Fruit fly (Drosophila melanogaster) whole organism, embryonic: ENCODE measurements around the gene Rsph1.

Experiments
- B-H2 ChIP-seq: fragments of 200-800 bp; sonication (Bioruptor generic); optimal IDR thresholded peaks from 2 replicates; lab custom pipeline; 2018; ENCODE audit warnings: missing biosample characterization, mild to moderate bottlenecking, missing genetic modification characterization
- Bdp1 ChIP-seq: fragments of 200-800 bp; sonication (Bioruptor generic); optimal IDR thresholded peaks from 3 replicates; lab custom pipeline; 2016; ENCODE audit warnings: missing biosample characterization, missing genetic modification characterization
- Blimp-1 ChIP-seq: fragments of 200-800 bp; sonication (Bioruptor generic); optimal IDR thresholded peaks from 3 replicates; lab custom pipeline; 2018; ENCODE audit warnings: missing biosample characterization, missing genetic modification characterization, mild to moderate bottlenecking, moderate library complexity, missing genetic modification reagents
- CG10366 ChIP-seq: fragments of 200-800 bp; sonication (Bioruptor generic); IDR thresholded peaks from 2 replicates; pipeline ENCODE4 v1.3.6; 2022; ENCODE audit warnings: missing biosample characterization, missing genetic modification characterization
- CG10565 ChIP-seq: fragments of 200-800 bp; sonication (Bioruptor generic); optimal IDR thresholded peaks from 3 replicates; lab custom pipeline; 2016; ENCODE audit warnings: missing biosample characterization, mild to moderate bottlenecking, missing genetic modification characterization
- CG12219 ChIP-seq: fragments of 200-800 bp; sonication (Bioruptor generic); optimal IDR thresholded peaks from 3 replicates; lab custom pipeline; 2018; ENCODE audit warnings: missing biosample characterization, mild to moderate bottlenecking, missing genetic modification characterization
- CG13894 ChIP-seq: fragments of 200-800 bp; sonication (Bioruptor generic); optimal IDR thresholded peaks from 3 replicates; lab custom pipeline; 2018; ENCODE audit warnings: missing biosample characterization, mild to moderate bottlenecking, missing genetic modification characterization, moderate library complexity
- CG18011 ChIP-seq: fragments of 200-800 bp; sonication (Bioruptor generic); optimal IDR thresholded peaks from 2 replicates; lab custom pipeline; 2017; ENCODE audit warnings: missing biosample characterization, missing genetic modification characterization, mild to moderate bottlenecking, moderate library complexity, missing genotype
- CG31365 ChIP-seq: fragments of 200-800 bp; sonication (Bioruptor generic); optimal IDR thresholded peaks from 2 replicates; lab custom pipeline; 2018; ENCODE audit warnings: missing biosample characterization, mild to moderate bottlenecking, missing genetic modification characterization
- CG3281 ChIP-seq: fragments of 200-800 bp; sonication (Bioruptor generic); optimal IDR thresholded peaks from 3 replicates; lab custom pipeline; 2017; ENCODE audit warnings: missing biosample characterization, mild to moderate bottlenecking, missing genetic modification characterization
- CG34376 ChIP-seq: fragments of 200-800 bp; sonication (Bioruptor generic); optimal IDR thresholded peaks from 2 replicates; lab custom pipeline; 2018; ENCODE audit warnings: missing biosample characterization, mild to moderate bottlenecking, missing genetic modification characterization
- CG4328 ChIP-seq: fragments of 200-800 bp; sonication (Bioruptor generic); optimal IDR thresholded peaks from 3 replicates; lab custom pipeline; 2017; ENCODE audit warnings: missing biosample characterization, missing genetic modification reagents, missing genetic modification characterization
- CG4360 ChIP-seq: fragments of 200-800 bp; sonication (Bioruptor generic); IDR thresholded peaks from 2 replicates; pipeline ENCODE4 v1.3.6; 2022; ENCODE audit warnings: missing biosample characterization, missing genetic modification characterization
- CG4404 ChIP-seq: fragments of 200-800 bp; sonication (Bioruptor generic); IDR thresholded peaks from 2 replicates; pipeline ENCODE4 v1.3.6; 2022; ENCODE audit warnings: missing biosample characterization, missing genetic modification characterization
- CG5180 ChIP-seq: fragments of 200-800 bp; sonication (Bioruptor generic); optimal IDR thresholded peaks from 3 replicates; lab custom pipeline; 2017; ENCODE audit warnings: missing biosample characterization, missing genetic modification characterization, mild to moderate bottlenecking, moderate library complexity, missing genetic modification reagents
- CG6175 ChIP-seq: fragments of 200-800 bp; sonication (Bioruptor generic); IDR thresholded peaks from 3 replicates; pipeline ENCODE4 v1.3.6; 2022; ENCODE audit warnings: missing biosample characterization, missing genetic modification characterization
- CG7357 ChIP-seq: fragments of 200-800 bp; sonication (Bioruptor generic); IDR thresholded peaks from 3 replicates; pipeline ENCODE4 v1.3.6; 2022; ENCODE audit warnings: missing biosample characterization, missing genetic modification characterization
- CG7839 ChIP-seq: fragments of 200-800 bp; sonication (Bioruptor generic); optimal IDR thresholded peaks from 3 replicates; lab custom pipeline; 2018; ENCODE audit warnings: missing biosample characterization, mild to moderate bottlenecking, missing genetic modification characterization, moderate library complexity
- CG9727 ChIP-seq: fragments of 200-800 bp; sonication (Bioruptor generic); optimal IDR thresholded peaks from 3 replicates; lab custom pipeline; 2017; ENCODE audit warnings: missing biosample characterization, mild to moderate bottlenecking, missing genetic modification characterization
- CG9876 ChIP-seq: fragments of 200-800 bp; sonication (Bioruptor generic); optimal IDR thresholded peaks from 2 replicates; lab custom pipeline; 2016; ENCODE audit warnings: missing biosample characterization, missing genetic modification characterization
- CG9932 ChIP-seq: fragments of 200-800 bp; sonication (Bioruptor generic); IDR thresholded peaks from 2 replicates; pipeline ENCODE4 v1.3.6; 2022; ENCODE audit warnings: missing biosample characterization, missing genetic modification characterization
- CoRest ChIP-seq: fragments of 200-800 bp; sonication (Bioruptor generic); optimal IDR thresholded peaks from 3 replicates; lab custom pipeline; 2018; ENCODE audit warnings: missing biosample characterization, mild to moderate bottlenecking, missing genetic modification characterization, moderate library complexity
- Doc3 ChIP-seq: fragments of 200-800 bp; sonication (Bioruptor generic); IDR thresholded peaks from 3 replicates; pipeline ENCODE4 v1.3.6; 2022; ENCODE audit warnings: missing biosample characterization, missing genetic modification characterization; ENCODE audit not compliant: partially characterized antibody
- E2f1 ChIP-seq: fragments of 200-800 bp; sonication (Bioruptor generic); IDR thresholded peaks from 2 replicates; pipeline ENCODE4 v1.3.6; 2022; ENCODE audit warnings: missing biosample characterization, missing genetic modification characterization
- HLH54F ChIP-seq: fragments of 200-800 bp; sonication (Bioruptor generic); optimal IDR thresholded peaks from 3 replicates; lab custom pipeline; 2016; ENCODE audit warnings: missing biosample characterization, missing genetic modification characterization
- Hmr ChIP-seq: fragments of 200-800 bp; sonication (Bioruptor generic); optimal IDR thresholded peaks from 3 replicates; lab custom pipeline; 2017; ENCODE audit warnings: mild to moderate bottlenecking, missing biosample characterization, missing genetic modification reagents, missing genetic modification characterization
- Mrtf ChIP-seq: fragments of 200-800 bp; sonication (Bioruptor generic); IDR thresholded peaks from 3 replicates; pipeline ENCODE4 v1.3.6; 2022; ENCODE audit warnings: missing biosample characterization, missing genetic modification characterization
- Optix ChIP-seq: fragments of 200-800 bp; sonication (Bioruptor generic); IDR thresholded peaks from 3 replicates; pipeline ENCODE4 v1.3.6; 2022; ENCODE audit warnings: missing biosample characterization, missing genetic modification characterization
- Sox102F ChIP-seq: fragments of 200-800 bp; sonication (Bioruptor generic); optimal IDR thresholded peaks from 2 replicates; lab custom pipeline; 2018; ENCODE audit warnings: missing biosample characterization, mild to moderate bottlenecking, missing genetic modification characterization, moderate library complexity
- Trl ChIP-seq, 3 experiments: fragments of >200 bp in 2 of 3; fragments of 200-800 bp in 1 of 3; sonication (Bioruptor generic) in 1 of 3; optimal IDR thresholded peaks; 2 replicates in 1 of 3; 3 replicates in 2 of 3; lab custom pipeline; 2016 to 2017; ENCODE audit warnings: missing biosample characterization in 1 of 3, missing genetic modification characterization in 1 of 3
- Xrp1 ChIP-seq: fragments of 200-800 bp; sonication (Bioruptor generic); IDR thresholded peaks from 2 replicates; pipeline ENCODE4 v1.3.6; 2022; ENCODE audit warnings: missing biosample characterization, missing genetic modification characterization
- aop ChIP-seq: fragments of 200-800 bp; sonication (Bioruptor generic); IDR thresholded peaks from 2 replicates; pipeline ENCODE4 v1.3.6; 2022; ENCODE audit warnings: missing biosample characterization, missing genetic modification characterization
- bsh ChIP-seq, 2 experiments: fragments of 200-800 bp; sonication (Bioruptor generic); optimal IDR thresholded peaks; 2 replicates each; lab custom pipeline; 2017 to 2018; ENCODE audit warnings: mild to moderate bottlenecking in 2 of 2, missing biosample characterization in 2 of 2, missing genetic modification characterization in 2 of 2, moderate library complexity in 1 of 2
- fd96Cb ChIP-seq: fragments of 200-800 bp; sonication (Bioruptor generic); optimal IDR thresholded peaks from 2 replicates; lab custom pipeline; 2018; ENCODE audit warnings: missing biosample characterization, mild to moderate bottlenecking, missing genetic modification characterization, moderate library complexity
- gce ChIP-seq: fragments of 200-800 bp; sonication (Bioruptor generic); IDR thresholded peaks from 3 replicates; pipeline ENCODE4 v1.3.6; 2022; ENCODE audit warnings: missing biosample characterization, missing genetic modification characterization
- hth ChIP-seq: fragments of >200 bp; optimal IDR thresholded peaks from 2 replicates; lab custom pipeline; 2017; ENCODE audit warnings: inconsistent platforms
- jumu ChIP-seq: fragments of 200-800 bp; sonication (Bioruptor generic); optimal IDR thresholded peaks from 3 replicates; lab custom pipeline; 2016; ENCODE audit warnings: missing biosample characterization, missing genetic modification characterization
- klu ChIP-seq: fragments of 200-800 bp; sonication (Bioruptor generic); IDR thresholded peaks from 2 replicates; pipeline ENCODE4 v1.3.6; 2022; ENCODE audit warnings: missing biosample characterization, missing genetic modification characterization
- lab ChIP-seq: fragments of 200-800 bp; sonication (Bioruptor generic); optimal IDR thresholded peaks from 3 replicates; lab custom pipeline; 2017; ENCODE audit warnings: missing biosample characterization, missing genetic modification characterization, mild to moderate bottlenecking, moderate library complexity, missing genetic modification reagents
- maf-S ChIP-seq: fragments of 200-800 bp; sonication (Bioruptor generic); optimal IDR thresholded peaks from 2 replicates; lab custom pipeline; 2016; ENCODE audit warnings: missing biosample characterization, missing genetic modification characterization
- mirr ChIP-seq: fragments of 200-800 bp; sonication (Bioruptor generic); optimal IDR thresholded peaks from 3 replicates; lab custom pipeline; 2018; ENCODE audit warnings: missing biosample characterization, mild to moderate bottlenecking, missing genetic modification characterization
- nmo ChIP-seq: fragments of 200-800 bp; sonication (Bioruptor generic); optimal IDR thresholded peaks from 2 replicates; lab custom pipeline; 2018; ENCODE audit warnings: missing biosample characterization, mild to moderate bottlenecking, missing genetic modification characterization, moderate library complexity
- nom ChIP-seq: fragments of 200-800 bp; sonication (Bioruptor generic); optimal IDR thresholded peaks from 2 replicates; lab custom pipeline; 2017; ENCODE audit warnings: missing biosample characterization, missing genetic modification characterization, mild to moderate bottlenecking, moderate library complexity, missing genetic modification reagents
- pan ChIP-seq, 4 experiments: fragments of >200 bp in 3 of 4; fragments of 200-800 bp in 1 of 4; sonication (Bioruptor generic) in 1 of 4; optimal IDR thresholded peaks in 3 of 4; IDR thresholded peaks in 1 of 4; 2 replicates each; pipeline versions ENCODE4 v1.3.6 to Lab custom; 2017 to 2022; ENCODE audit warnings: missing biosample characterization in 2 of 4, missing genetic modification characterization in 2 of 4, mixed read lengths in 1 of 4
- shn ChIP-seq: fragments of 200-800 bp; sonication (Bioruptor generic); optimal IDR thresholded peaks from 3 replicates; lab custom pipeline; 2016; ENCODE audit warnings: missing biosample characterization, missing genetic modification characterization
- slp2 ChIP-seq: fragments of 200-800 bp; sonication (Bioruptor generic); optimal IDR thresholded peaks from 2 replicates; lab custom pipeline; 2016; ENCODE audit warnings: missing biosample characterization, missing genetic modification characterization
- tgo ChIP-seq: fragments of 200-800 bp; sonication (Bioruptor generic); IDR thresholded peaks from 3 replicates; pipeline ENCODE4 v1.3.6; 2022; ENCODE audit warnings: missing biosample characterization, missing genetic modification characterization
- twi ChIP-seq: fragments of 200-800 bp; optimal IDR thresholded peaks from 2 replicates; lab custom pipeline; 2019; ENCODE audit warnings: missing biosample characterization, mild to moderate bottlenecking, missing genetic modification characterization, moderate library complexity
- vvl ChIP-seq: fragments of 200-800 bp; sonication (Bioruptor generic); IDR thresholded peaks from 2 replicates; pipeline ENCODE4 v1.3.6; 2022; ENCODE audit warnings: missing biosample characterization, missing genetic modification characterization
- wdn ChIP-seq: fragments of 200-800 bp; sonication (Bioruptor generic); IDR thresholded peaks from 2 replicates; pipeline ENCODE4 v1.3.6; 2022; ENCODE audit warnings: missing biosample characterization, missing genetic modification characterization
- wor ChIP-seq: fragments of 200-800 bp; sonication (Bioruptor generic); IDR thresholded peaks from 2 replicates; pipeline ENCODE4 v1.3.6; 2022; ENCODE audit warnings: missing biosample characterization, missing genetic modification characterization

Rsph1 gene

DNA sequence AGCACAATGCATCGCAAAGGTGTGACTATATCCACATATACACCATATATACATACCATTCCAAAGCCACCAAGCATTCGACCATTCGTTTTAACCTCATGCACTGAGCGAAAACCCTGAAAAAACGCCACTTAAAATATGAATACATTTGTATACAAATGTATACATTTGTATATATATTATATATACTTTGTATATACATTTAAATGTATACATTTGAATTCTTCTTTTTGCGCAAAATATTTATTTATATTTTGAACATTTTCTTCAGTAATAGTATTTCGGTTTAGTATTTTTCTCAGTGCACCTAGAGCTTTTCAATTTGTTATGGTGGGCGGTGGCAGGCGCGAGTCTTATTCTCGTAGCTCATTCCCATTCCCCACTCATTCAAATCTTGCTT, 26.9 kb upstream of the Rsph1 start (continued):
- TF ChIP-seq hth (lab: Kevin White, UChicago) (no peak), CG31365 (tag; lab: Kevin White, UChicago) (no peak), nom (no peak), CG7357 (GFP tag; lab: Robert Waterston, UW) (no peak), wdn (GFP tag; lab: Robert Waterston, UW) (no peak), jumu (GFP tag; lab: Kevin White, UChicago) (no peak), maf-S (GFP tag; lab: Kevin White, UChicago) (no peak), klu (GFP tag; lab: Robert Waterston, UW) (no peak), Trl (optimal IDR thresholded peaks at IDR 0.05; lab: Kevin White, UChicago) (no peak), Trl (GFP tag; optimal IDR thresholded peaks at IDR 0.05; lab: Kevin White, UChicago) (no peak), tgo (peak; percentile 53; the same call in 2 of the 3 replicates), slp2 (GFP tag; lab: Kevin White, UChicago) (no peak), Blimp-1 (GFP tag; lab: Kevin White, UChicago) (peak; percentile 33), aop (GFP tag; lab: Robert Waterston, UW) (no peak), B-H2 (GFP tag; lab: Kevin White, UChicago) (no peak), wor (GFP tag; lab: Robert Waterston, UW) (no peak), CG7839 (peak; percentile 46), Bdp1 (no peak), E2f1 (GFP tag; lab: Robert Waterston, UW) (no peak), fd96Cb (tag; lab: Kevin White, UChicago) (peak; percentile 3), gce (no peak), CG5180 (GFP tag; lab: Kevin White, UChicago) (no peak), Sox102F (GFP tag; lab: Kevin White, UChicago) (peak; percentile 27), CG34376 (GFP tag; lab: Kevin White, UChicago) (no peak), CG9876 (no peak), mirr (GFP tag; lab: Kevin White, UChicago) (no peak), nmo (GFP tag; lab: Kevin White, UChicago) (peak; percentile 12), CG9727 (no peak), bsh (GFP tag; optimal IDR thresholded peaks at IDR 0.05; lab: Kevin White, UChicago) (no peak), vvl (GFP tag; lab: Robert Waterston, UW) (no peak), Doc3 (GFP tag; lab: Robert Waterston, UW) (no peak), Optix (GFP tag; lab: Robert Waterston, UW) (no peak), CG10565 (GFP tag; lab: Kevin White, UChicago) (no peak), CG4404 (GFP tag; lab: Robert Waterston, UW) (no peak), CG9932 (no peak), CG6175 (no peak), CG13894 (tag; lab: Kevin White, UChicago) (no peak), Hmr (GFP tag; lab: Kevin White, UChicago) (peak; percentile 2), Xrp1 (GFP tag; lab: Robert Waterston, UW) (no peak), lab (GFP tag; lab: Kevin White, UChicago) (peak; percentile 51), HLH54F (GFP tag; lab: Kevin White, UChicago) (no peak), CG4328 (GFP tag; lab: Kevin White, UChicago) (no peak), pan (optimal IDR thresholded peaks at IDR 0.05; lab: Kevin White, UChicago) (no peak), pan (GFP tag; optimal IDR thresholded peaks at IDR 0.05 in 1 of 2, IDR thresholded peaks at IDR 0.05 in 1 of 2) (peak in 1 of 2 experiments; percentile 43), CoRest (tag; lab: Kevin White, UChicago) (peak; percentile 24), Mrtf (GFP tag; lab: Robert Waterston, UW) (no peak), CG12219 (GFP tag; lab: Kevin White, UChicago) (no peak), CG4360 (GFP tag; lab: Robert Waterston, UW) (no peak), shn (no peak), CG3281 (GFP tag; lab: Kevin White, UChicago) (no peak), CG18011 (GFP tag; lab: Kevin White, UChicago) (no peak), twi (tag; lab: Kevin White, UChicago) (no peak), CG10366 (GFP tag; lab: Robert Waterston, UW) (no peak)
